1 fruit fly cellular context compared by ENCODE assay signal in genomic region chrX:3780884-3781283, dm6.
TF ChIP-seq lines count a peak whose summit lies in the region.

No protein-coding gene starts in this region.

TF ChIP-seq in whole organism, embryonic, 481 proteins besides CTCF, POLR2A, EP300 and RAD21 (continued from another document and continues in another):
- peak; percentile 40; the same call in 1 of the 4 replicates for TF ChIP-seq Dll (GFP tag; IDR thresholded peaks at IDR 0.05; lab: Robert Waterston, UW; ENCODE audit: partially characterized antibody)
- TF ChIP-seq CG8478 (optimal IDR thresholded peaks at IDR 0.05; lab: Kevin White, UChicago), result peak; percentile 37
- peak; percentile 64 for TF ChIP-seq CG15514 (GFP tag; optimal IDR thresholded peaks at IDR 0.05; lab: Kevin White, UChicago)
- TF ChIP-seq Dbx (GFP tag; IDR thresholded peaks at IDR 0.05; lab: Robert Waterston, UW), result peak; percentile 23; the same call in 1 of the 3 replicates
- no peak for TF ChIP-seq CG14441 (GFP tag; IDR thresholded peaks at IDR 0.05; lab: Robert Waterston, UW)
- peak; percentile 49; the same call in 1 of the 2 replicates for TF ChIP-seq unc-4 (GFP tag; IDR thresholded peaks at IDR 0.05; lab: Robert Waterston, UW; ENCODE audit: partially characterized antibody)
- TF ChIP-seq crp (GFP tag; optimal IDR thresholded peaks at IDR 0.05; lab: Kevin White, UChicago), result peak in 1 of 2 experiments; percentile 22
- TF ChIP-seq zfh1 (GFP tag; IDR thresholded peaks at IDR 0.05; lab: Robert Waterston, UW), result no peak
- peak; percentile 26 for TF ChIP-seq CG11398 (GFP tag; optimal IDR thresholded peaks at IDR 0.05; lab: Kevin White, UChicago)
- no peak for TF ChIP-seq Ravus (GFP tag; IDR thresholded peaks at IDR 0.05; lab: Robert Waterston, UW)
- peak; percentile 99 for TF ChIP-seq psq (GFP tag; optimal IDR thresholded peaks at IDR 0.05; lab: Kevin White, UChicago)
- TF ChIP-seq CG6854 (GFP tag; optimal IDR thresholded peaks at IDR 0.05; lab: Kevin White, UChicago), result no peak
- peak; percentile 55 for TF ChIP-seq CG34376 (GFP tag; optimal IDR thresholded peaks at IDR 0.05; lab: Kevin White, UChicago)
- TF ChIP-seq dm (GFP tag; optimal IDR thresholded peaks at IDR 0.05; lab: Kevin White, UChicago), result peak; percentile 45
- TF ChIP-seq pzg (GFP tag; optimal IDR thresholded peaks at IDR 0.05; lab: Kevin White, UChicago), result peak; percentile 70
- peak; percentile 57 for TF ChIP-seq CG34224 (GFP tag; IDR thresholded peaks at IDR 0.05; lab: Robert Waterston, UW; ENCODE audit: partially characterized antibody)
- TF ChIP-seq stc (GFP tag; IDR thresholded peaks at IDR 0.05; lab: Robert Waterston, UW), result peak; percentile 22; the same call in 1 of the 2 replicates
- no peak for TF ChIP-seq Hand (GFP tag; optimal IDR thresholded peaks at IDR 0.05; lab: Kevin White, UChicago)
- peak; percentile 96 for TF ChIP-seq CG10267 (tag; optimal IDR thresholded peaks at IDR 0.05; lab: Kevin White, UChicago)
- peak; percentile 52 for TF ChIP-seq CG12155 (GFP tag; optimal IDR thresholded peaks at IDR 0.05; lab: Kevin White, UChicago)
- no peak for TF ChIP-seq disco-r (GFP tag; optimal IDR thresholded peaks at IDR 0.05; lab: Kevin White, UChicago)
- peak; percentile 27 for TF ChIP-seq CG2712 (tag; optimal IDR thresholded peaks at IDR 0.05; lab: Kevin White, UChicago)
- TF ChIP-seq gt (GFP tag; IDR thresholded peaks at IDR 0.05; lab: Robert Waterston, UW), result no peak
- peak; percentile 44; the same call in 1 of the 2 replicates for TF ChIP-seq Bgb (GFP tag; IDR thresholded peaks at IDR 0.05; lab: Robert Waterston, UW; ENCODE audit: partially characterized antibody)
- TF ChIP-seq mirr (GFP tag; optimal IDR thresholded peaks at IDR 0.05; lab: Kevin White, UChicago), result peak; percentile 21
- TF ChIP-seq E2f1 (GFP tag; IDR thresholded peaks at IDR 0.05; lab: Robert Waterston, UW), result no peak
- peak; percentile 89 for TF ChIP-seq rib (GFP tag; IDR thresholded peaks at IDR 0.05; lab: Robert Waterston, UW)
- TF ChIP-seq vvl (GFP tag; IDR thresholded peaks at IDR 0.05; lab: Robert Waterston, UW), result 0 out of 2 replicates have a peak, but pooled peaks have one; percentile 51
- TF ChIP-seq tna (GFP tag; IDR thresholded peaks at IDR 0.05; lab: Robert Waterston, UW; ENCODE audit: partially characterized antibody), result no peak
- TF ChIP-seq zen2 (GFP tag; IDR thresholded peaks at IDR 0.05; lab: Robert Waterston, UW; ENCODE audit: partially characterized antibody), result peak; percentile 54
- TF ChIP-seq Deaf1 (tag; optimal IDR thresholded peaks at IDR 0.05; lab: Kevin White, UChicago), result peak; percentile 62
- peak; percentile 4 for TF ChIP-seq CG7745 (tag; optimal IDR thresholded peaks at IDR 0.05; lab: Kevin White, UChicago)
- peak; percentile 21 for TF ChIP-seq BtbVII (GFP tag; optimal IDR thresholded peaks at IDR 0.05; lab: Kevin White, UChicago)
- TF ChIP-seq maf-S (GFP tag; optimal IDR thresholded peaks at IDR 0.05; lab: Kevin White, UChicago), result no peak
- peak; percentile 61 for TF ChIP-seq CG1603 (tag; optimal IDR thresholded peaks at IDR 0.05; lab: Kevin White, UChicago)
- TF ChIP-seq ATbp (GFP tag; optimal IDR thresholded peaks at IDR 0.05; lab: Kevin White, UChicago), result no peak
- TF ChIP-seq CG4360 (GFP tag; IDR thresholded peaks at IDR 0.05; lab: Robert Waterston, UW), result peak; percentile 35; the same call in 1 of the 2 replicates
- peak; percentile 43 for TF ChIP-seq CrebB (tag; optimal IDR thresholded peaks at IDR 0.05; lab: Kevin White, UChicago)
- no peak for TF ChIP-seq Eip74EF (GFP tag; optimal IDR thresholded peaks at IDR 0.05; lab: Kevin White, UChicago)
- peak; percentile 41; the same call in 1 of the 2 replicates for TF ChIP-seq ato (GFP tag; IDR thresholded peaks at IDR 0.05; lab: Robert Waterston, UW; ENCODE audit: partially characterized antibody)
- TF ChIP-seq CG2199 (GFP tag; IDR thresholded peaks at IDR 0.05; lab: Robert Waterston, UW), result 0 out of 3 replicates have a peak, but pooled peaks have one; percentile 66
- peak; percentile 11 for TF ChIP-seq zen (tag; optimal IDR thresholded peaks at IDR 0.05; lab: Kevin White, UChicago)
- TF ChIP-seq ranshi (GFP tag; IDR thresholded peaks at IDR 0.05; lab: Robert Waterston, UW), result no peak
- TF ChIP-seq Hr78 (GFP tag; optimal IDR thresholded peaks at IDR 0.05; lab: Kevin White, UChicago), result no peak
- TF ChIP-seq caup (GFP tag; optimal IDR thresholded peaks at IDR 0.05; lab: Kevin White, UChicago; ENCODE audit: severe bottlenecking), result peak; percentile 21
- no peak for TF ChIP-seq hkb (optimal IDR thresholded peaks at IDR 0.05; lab: Kevin White, UChicago)
- TF ChIP-seq hkb (GFP tag; IDR thresholded peaks at IDR 0.05; lab: Robert Waterston, UW), result 0 out of 2 replicates have a peak, but pooled peaks have one; percentile 9
- no peak for TF ChIP-seq CG9817 (tag; optimal IDR thresholded peaks at IDR 0.05; lab: Kevin White, UChicago)
- TF ChIP-seq B-H1 (GFP tag; IDR thresholded peaks at IDR 0.05; lab: Robert Waterston, UW), result no peak
- peak; percentile 38 for TF ChIP-seq CG7987 (GFP tag; optimal IDR thresholded peaks at IDR 0.05; lab: Kevin White, UChicago)
- TF ChIP-seq gro (GFP tag; optimal IDR thresholded peaks at IDR 0.05; lab: Kevin White, UChicago), result peak; percentile 65
- TF ChIP-seq Max (GFP tag; optimal IDR thresholded peaks at IDR 0.05; lab: Kevin White, UChicago), result no peak
- no peak for TF ChIP-seq H15 (GFP tag; IDR thresholded peaks at IDR 0.05; lab: Robert Waterston, UW)
- TF ChIP-seq Dp (GFP tag; optimal IDR thresholded peaks at IDR 0.05; lab: Kevin White, UChicago), result no peak
- TF ChIP-seq grn (GFP tag; optimal IDR thresholded peaks at IDR 0.05; lab: Kevin White, UChicago), result no peak
- TF ChIP-seq dmrt11E (tag; optimal IDR thresholded peaks at IDR 0.05; lab: Kevin White, UChicago), result no peak
- TF ChIP-seq sens (GFP tag; lab: Kevin White, UChicago), result peak; percentile 88
- no peak for TF ChIP-seq CG17802 (tag; optimal IDR thresholded peaks at IDR 0.05; lab: Kevin White, UChicago)
- TF ChIP-seq yki (optimal IDR thresholded peaks at IDR 0.05; lab: Kevin White, UChicago), result no peak
- TF ChIP-seq NfI (GFP tag; optimal IDR thresholded peaks at IDR 0.05; lab: Kevin White, UChicago), result peak; percentile 0
- no peak for TF ChIP-seq lab (GFP tag; optimal IDR thresholded peaks at IDR 0.05; lab: Kevin White, UChicago)
- TF ChIP-seq CG3163 (GFP tag; optimal IDR thresholded peaks at IDR 0.05; lab: Kevin White, UChicago), result peak; percentile 77
- TF ChIP-seq Lhr (GFP tag; optimal IDR thresholded peaks at IDR 0.05; lab: Kevin White, UChicago), result peak; percentile 48
- no peak for TF ChIP-seq CG6683 (GFP tag; optimal IDR thresholded peaks at IDR 0.05; lab: Kevin White, UChicago)
- TF ChIP-seq da (GFP tag; optimal IDR thresholded peaks at IDR 0.05; lab: Kevin White, UChicago), result no peak
- peak in 1 of 3 experiments; percentile 26 for TF ChIP-seq Stat92E (GFP tag; optimal IDR thresholded peaks at IDR 0.05; lab: Kevin White, UChicago)
- TF ChIP-seq kni (GFP tag; optimal IDR thresholded peaks at IDR 0.05; lab: Kevin White, UChicago), result peak; percentile 31
- TF ChIP-seq fu2 (GFP tag; optimal IDR thresholded peaks at IDR 0.05; lab: Kevin White, UChicago), result no peak
- TF ChIP-seq sisA (GFP tag; IDR thresholded peaks at IDR 0.05; lab: Robert Waterston, UW), result no peak
- TF ChIP-seq shn (GFP tag; optimal IDR thresholded peaks at IDR 0.05; lab: Kevin White, UChicago), result peak; percentile 8
- peak; percentile 50 for TF ChIP-seq Fer1 (GFP tag; optimal IDR thresholded peaks at IDR 0.05; lab: Kevin White, UChicago)
- peak; percentile 22 for TF ChIP-seq phol (tag; optimal IDR thresholded peaks at IDR 0.05; lab: Kevin White, UChicago)
- TF ChIP-seq sug (tag; optimal IDR thresholded peaks at IDR 0.05; lab: Kevin White, UChicago), result peak; percentile 25
- TF ChIP-seq E2f2 (GFP tag; IDR thresholded peaks at IDR 0.05; lab: Robert Waterston, UW), result peak; percentile 36; the same call in 1 of the 2 replicates
- TF ChIP-seq nom (GFP tag; optimal IDR thresholded peaks at IDR 0.05; lab: Kevin White, UChicago), result peak; percentile 28
- peak; percentile 65 for TF ChIP-seq CG5180 (GFP tag; optimal IDR thresholded peaks at IDR 0.05; lab: Kevin White, UChicago)
- no peak for TF ChIP-seq CG10431 (GFP tag; optimal IDR thresholded peaks at IDR 0.05; lab: Kevin White, UChicago)
- TF ChIP-seq CG2678 (tag; optimal IDR thresholded peaks at IDR 0.05; lab: Kevin White, UChicago), result no peak
- TF ChIP-seq tll (GFP tag; optimal IDR thresholded peaks at IDR 0.05; lab: Kevin White, UChicago), result peak in 1 of 2 experiments; percentile 4
- peak; percentile 38; the same call in 1 of the 3 replicates for TF ChIP-seq HLH4C (GFP tag; IDR thresholded peaks at IDR 0.05; lab: Robert Waterston, UW; ENCODE audit: partially characterized antibody)
- peak; percentile 11 for TF ChIP-seq CG4282 (GFP tag; optimal IDR thresholded peaks at IDR 0.05; lab: Kevin White, UChicago)
- peak; percentile 16 for TF ChIP-seq CG13894 (tag; optimal IDR thresholded peaks at IDR 0.05; lab: Kevin White, UChicago)
- 0 out of 3 replicates have a peak, but pooled peaks have one; percentile 27 for TF ChIP-seq CG16813 (GFP tag; IDR thresholded peaks at IDR 0.05; lab: Robert Waterston, UW; ENCODE audit: partially characterized antibody)
- TF ChIP-seq ci (GFP tag; IDR thresholded peaks at IDR 0.05; lab: Robert Waterston, UW), result peak; percentile 65; the same call in 1 of the 3 replicates
- peak; percentile 13 for TF ChIP-seq lilli (GFP tag; optimal IDR thresholded peaks at IDR 0.05; lab: Kevin White, UChicago)
- peak; percentile 66 for TF ChIP-seq abd-A (tag; optimal IDR thresholded peaks at IDR 0.05; lab: Kevin White, UChicago)
- TF ChIP-seq ftz-f1 (GFP tag; optimal IDR thresholded peaks at IDR 0.05; lab: Kevin White, UChicago), result peak; percentile 29
- TF ChIP-seq CG7357 (GFP tag; IDR thresholded peaks at IDR 0.05; lab: Robert Waterston, UW), result no peak
- no peak for TF ChIP-seq Neu2 (GFP tag; optimal IDR thresholded peaks at IDR 0.05; lab: Kevin White, UChicago; ENCODE audit: borderline replicate concordance)
- no peak for TF ChIP-seq CG31365 (tag; optimal IDR thresholded peaks at IDR 0.05; lab: Kevin White, UChicago)
- peak; percentile 49 for TF ChIP-seq Side (GFP tag; optimal IDR thresholded peaks at IDR 0.05; lab: Kevin White, UChicago)
- TF ChIP-seq CG11504 (tag; optimal IDR thresholded peaks at IDR 0.05; lab: Kevin White, UChicago), result no peak
- no peak for TF ChIP-seq cato (GFP tag; optimal IDR thresholded peaks at IDR 0.05; lab: Kevin White, UChicago; ENCODE audit: borderline replicate concordance)
- peak; percentile 98 for TF ChIP-seq stwl (tag; optimal IDR thresholded peaks at IDR 0.05; lab: Kevin White, UChicago)
- TF ChIP-seq Opbp (GFP tag; IDR thresholded peaks at IDR 0.05; lab: Robert Waterston, UW; ENCODE audit: partially characterized antibody), result peak; percentile 75; the same call in 2 of the 3 replicates
- no peak for TF ChIP-seq MTF-1 (GFP tag; optimal IDR thresholded peaks at IDR 0.05; lab: Kevin White, UChicago; ENCODE audit: borderline replicate concordance)
- TF ChIP-seq scrt (GFP tag; optimal IDR thresholded peaks at IDR 0.05; lab: Kevin White, UChicago), result peak; percentile 33
- no peak for TF ChIP-seq CG8290 (GFP tag; optimal IDR thresholded peaks at IDR 0.05; lab: Kevin White, UChicago)
- peak in 1 of 2 experiments; percentile 67 for TF ChIP-seq CG8290 (tag; optimal IDR thresholded peaks at IDR 0.05; lab: Kevin White, UChicago)
- TF ChIP-seq usp (GFP tag; optimal IDR thresholded peaks at IDR 0.05; lab: Kevin White, UChicago), result no peak
- TF ChIP-seq sna (GFP tag; IDR thresholded peaks at IDR 0.05; lab: Robert Waterston, UW; ENCODE audit: partially characterized antibody), result peak; percentile 61; the same call in 1 of the 2 replicates
- TF ChIP-seq CHES-1-like (GFP tag; optimal IDR thresholded peaks at IDR 0.05; lab: Kevin White, UChicago), result peak; percentile 8
- TF ChIP-seq CG33213 (GFP tag; optimal IDR thresholded peaks at IDR 0.05; lab: Kevin White, UChicago), result peak; percentile 33
- no peak for TF ChIP-seq eve (GFP tag; optimal IDR thresholded peaks at IDR 0.05; lab: Kevin White, UChicago)
- no peak for TF ChIP-seq Rx (GFP tag; IDR thresholded peaks at IDR 0.05; lab: Robert Waterston, UW)
- peak; percentile 65 for TF ChIP-seq CG10543 (GFP tag; optimal IDR thresholded peaks at IDR 0.05; lab: Kevin White, UChicago)
- TF ChIP-seq CG7372 (GFP tag; IDR thresholded peaks at IDR 0.05; lab: Robert Waterston, UW), result no peak
- TF ChIP-seq sima (GFP tag; optimal IDR thresholded peaks at IDR 0.05; lab: Kevin White, UChicago), result no peak
- TF ChIP-seq pho (GFP tag; optimal IDR thresholded peaks at IDR 0.05; lab: Kevin White, UChicago), result peak; percentile 33
- TF ChIP-seq CG12299 (tag; optimal IDR thresholded peaks at IDR 0.05; lab: Kevin White, UChicago), result no peak
- TF ChIP-seq nerfin-1 (tag; optimal IDR thresholded peaks at IDR 0.05; lab: Kevin White, UChicago), result peak; percentile 96
- TF ChIP-seq oc (tag; optimal IDR thresholded peaks at IDR 0.05; lab: Kevin White, UChicago), result no peak
- peak; percentile 95 for TF ChIP-seq CG6175 (GFP tag; IDR thresholded peaks at IDR 0.05; lab: Robert Waterston, UW)
- peak; percentile 21 for TF ChIP-seq Sry-δ (GFP tag; optimal IDR thresholded peaks at IDR 0.05; lab: Kevin White, UChicago)
- no peak for TF ChIP-seq CG11696 (GFP tag; IDR thresholded peaks at IDR 0.05; lab: Robert Waterston, UW)
- peak; percentile 77 for TF ChIP-seq Adf1 (GFP tag; IDR thresholded peaks at IDR 0.05; lab: Robert Waterston, UW)
- no peak for TF ChIP-seq sens-2 (GFP tag; IDR thresholded peaks at IDR 0.05; lab: Robert Waterston, UW)
- TF ChIP-seq her (GFP tag; optimal IDR thresholded peaks at IDR 0.05; lab: Kevin White, UChicago), result peak; percentile 61
- TF ChIP-seq CG9609 (GFP tag; optimal IDR thresholded peaks at IDR 0.05; lab: Kevin White, UChicago), result no peak
- no peak for TF ChIP-seq CG12391 (tag; optimal IDR thresholded peaks at IDR 0.05; lab: Kevin White, UChicago)
- peak; percentile 1 for TF ChIP-seq dmrt99B (tag; optimal IDR thresholded peaks at IDR 0.05; lab: Kevin White, UChicago)
- no peak for TF ChIP-seq Xbp1 (GFP tag; optimal IDR thresholded peaks at IDR 0.05; lab: Kevin White, UChicago)
- peak; percentile 40 for TF ChIP-seq grau (tag; optimal IDR thresholded peaks at IDR 0.05; lab: Kevin White, UChicago)
- TF ChIP-seq CG8924 (tag; optimal IDR thresholded peaks at IDR 0.05; lab: Kevin White, UChicago), result peak; percentile 70
- peak; percentile 26 for TF ChIP-seq ewg (GFP tag; optimal IDR thresholded peaks at IDR 0.05; lab: Kevin White, UChicago)
- no peak for TF ChIP-seq prd (optimal IDR thresholded peaks at IDR 0.05; lab: Kevin White, UChicago)
- TF ChIP-seq prd (GFP tag; IDR thresholded peaks at IDR 0.05; lab: Robert Waterston, UW), result no peak
- TF ChIP-seq HHEX (GFP tag; optimal IDR thresholded peaks at IDR 0.05; lab: Kevin White, UChicago), result peak; percentile 36
- TF ChIP-seq HmgZ (tag; optimal IDR thresholded peaks at IDR 0.05; lab: Kevin White, UChicago), result peak; percentile 64
